Fruit fly (Drosophila melanogaster): ENCODE data around the gene Sfp36F.
A peak's percentile ranks its signal among the peaks of the same experiment; 100 is the strongest.

The Sfp36F gene

DNA sequence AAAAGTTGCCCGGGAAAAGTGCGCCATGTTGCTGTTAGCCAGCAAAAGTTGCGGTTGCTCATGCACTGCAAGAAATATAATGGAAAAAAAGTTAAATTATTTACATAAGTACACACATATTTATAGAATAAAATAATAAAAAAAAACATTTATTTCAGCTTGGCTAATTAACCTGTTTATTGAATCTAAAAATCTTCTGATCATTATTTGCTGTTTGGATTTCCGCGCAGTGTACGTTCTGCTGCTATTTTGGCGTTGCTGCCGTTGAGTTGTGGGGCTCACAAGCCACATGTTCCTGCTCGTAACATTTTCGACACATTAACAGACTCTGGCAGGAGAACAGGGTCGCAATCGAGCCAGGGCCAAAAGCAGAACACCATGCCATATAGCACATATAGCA, 18.2 kb downstream of the Sfp36F start (continued):
- peak; percentile 51; the same call in 1 of the 2 replicates for TF ChIP-seq ranshi (GFP tag; IDR thresholded peaks at IDR 0.05)
- TF ChIP-seq CrebB (tag; optimal IDR thresholded peaks at IDR 0.05) = no peak
- no peak for TF ChIP-seq jumu (GFP tag; optimal IDR thresholded peaks at IDR 0.05)
- peak; percentile 71 for TF ChIP-seq sisA (GFP tag; IDR thresholded peaks at IDR 0.05)
- TF ChIP-seq Chrac-16 (GFP tag; optimal IDR thresholded peaks at IDR 0.05) = peak; percentile 49
- peak; percentile 62 for TF ChIP-seq Aef1 (GFP tag; IDR thresholded peaks at IDR 0.05)
- peak; percentile 53 for TF ChIP-seq Spps (tag; optimal IDR thresholded peaks at IDR 0.05)
- TF ChIP-seq CG10979 (tag; optimal IDR thresholded peaks at IDR 0.05) = peak; percentile 81
- TF ChIP-seq ab (GFP tag; optimal IDR thresholded peaks at IDR 0.05) = no peak
- TF ChIP-seq Oli (tag; optimal IDR thresholded peaks at IDR 0.05) = peak; percentile 79
- no peak for TF ChIP-seq tgo (GFP tag; IDR thresholded peaks at IDR 0.05)
- no peak; the same call in 2 of the 3 replicates for TF ChIP-seq CG3726 (GFP tag; IDR thresholded peaks at IDR 0.05)
- TF ChIP-seq unpg (GFP tag; optimal IDR thresholded peaks at IDR 0.05) = peak; percentile 82
- peak; percentile 17 for TF ChIP-seq CG1233 (GFP tag; optimal IDR thresholded peaks at IDR 0.05)
- TF ChIP-seq trem (tag; optimal IDR thresholded peaks at IDR 0.05) = peak; percentile 44
- TF ChIP-seq vvl (GFP tag; IDR thresholded peaks at IDR 0.05) = peak; percentile 58
- peak; percentile 15 for TF ChIP-seq bab2 (GFP tag; optimal IDR thresholded peaks at IDR 0.05)
- no peak for TF ChIP-seq cwo (GFP tag; optimal IDR thresholded peaks at IDR 0.05)
- TF ChIP-seq CG12744 (GFP tag; optimal IDR thresholded peaks at IDR 0.05) = no peak
- peak; percentile 78 for TF ChIP-seq CG18262 (tag; optimal IDR thresholded peaks at IDR 0.05)
- TF ChIP-seq CG32767 (GFP tag; IDR thresholded peaks at IDR 0.05) = 0 out of 2 replicates have a peak, but pooled peaks have one; percentile 14
- peak; percentile 53; the same call in 1 of the 2 replicates for TF ChIP-seq ttk (GFP tag; IDR thresholded peaks at IDR 0.05)
- no peak for TF ChIP-seq Bgb (GFP tag; IDR thresholded peaks at IDR 0.05; ENCODE audit: partially characterized antibody)
- TF ChIP-seq zen (tag; optimal IDR thresholded peaks at IDR 0.05) = peak; percentile 24
- TF ChIP-seq CG13287 (GFP tag; IDR thresholded peaks at IDR 0.05; ENCODE audit: partially characterized antibody) = no peak
- no peak for TF ChIP-seq her (GFP tag; optimal IDR thresholded peaks at IDR 0.05)
- TF ChIP-seq CG12391 (tag; optimal IDR thresholded peaks at IDR 0.05) = peak; percentile 76
- TF ChIP-seq caup (GFP tag; optimal IDR thresholded peaks at IDR 0.05; ENCODE audit: severe bottlenecking) = peak; percentile 1
- peak; percentile 8 for TF ChIP-seq Hsf (GFP tag; optimal IDR thresholded peaks at IDR 0.05)
- TF ChIP-seq Bdp1 (GFP tag; optimal IDR thresholded peaks at IDR 0.05) = no peak
- 0 out of 3 replicates have a peak, but pooled peaks have one; percentile 33 for TF ChIP-seq Optix (GFP tag; IDR thresholded peaks at IDR 0.05)
- peak; percentile 38; the same call in 1 of the 2 replicates for TF ChIP-seq CG4404 (GFP tag; IDR thresholded peaks at IDR 0.05)
- TF ChIP-seq zf30C (GFP tag; optimal IDR thresholded peaks at IDR 0.05) = no peak
- peak; percentile 14; the same call in 1 of the 3 replicates for TF ChIP-seq zfh1 (GFP tag; IDR thresholded peaks at IDR 0.05)
- no peak for TF ChIP-seq Dbx (GFP tag; IDR thresholded peaks at IDR 0.05)
- peak in 1 of 2 experiments; percentile 44 for TF ChIP-seq dpn (GFP tag; optimal IDR thresholded peaks at IDR 0.05)
- TF ChIP-seq Sox100B (GFP tag; optimal IDR thresholded peaks at IDR 0.05) = peak; percentile 66
- peak; percentile 53 for TF ChIP-seq CG15269 (tag; optimal IDR thresholded peaks at IDR 0.05)
- TF ChIP-seq CG30403 (GFP tag; optimal IDR thresholded peaks at IDR 0.05) = peak; percentile 44
- TF ChIP-seq Bteb2 (GFP tag; optimal IDR thresholded peaks at IDR 0.05) = no peak
- TF ChIP-seq Sry-δ (GFP tag; optimal IDR thresholded peaks at IDR 0.05) = no peak
- peak; percentile 52 for TF ChIP-seq gcm (GFP tag; optimal IDR thresholded peaks at IDR 0.05)
- no peak for TF ChIP-seq CG11398 (GFP tag; optimal IDR thresholded peaks at IDR 0.05)
- TF ChIP-seq stc (GFP tag; IDR thresholded peaks at IDR 0.05) = peak; percentile 64
- TF ChIP-seq mld (GFP tag; IDR thresholded peaks at IDR 0.05; ENCODE audit: partially characterized antibody) = no peak
- TF ChIP-seq br (optimal IDR thresholded peaks at IDR 0.05) = no peak
- no peak for TF ChIP-seq GATAe (GFP tag; conservative IDR thresholded peaks at IDR 0.05)
- TF ChIP-seq D19A (tag; optimal IDR thresholded peaks at IDR 0.05) = peak; percentile 31
- TF ChIP-seq hb (GFP tag; IDR thresholded peaks at IDR 0.05; ENCODE audit: partially characterized antibody) = no peak
- peak; percentile 57 for TF ChIP-seq CG4820 (GFP tag; optimal IDR thresholded peaks at IDR 0.05)
- TF ChIP-seq E2f2 (GFP tag; IDR thresholded peaks at IDR 0.05) = peak; percentile 32; the same call in 1 of the 2 replicates
